Worm (Caenorhabditis elegans) whole organism, L1 larva: ENCODE results near the gene F56C9.6.

ENCODE experiments used
- aly-2 ChIP-seq: fragments of 150-350 bp; optimal IDR thresholded peaks from 2 replicates; lab custom pipeline; 2014; ENCODE audit warnings: missing biosample characterization, missing genetic modification characterization
- blmp-1 ChIP-seq: fragments of 150-350 bp; optimal IDR thresholded peaks from 2 replicates; lab custom pipeline; 2014; ENCODE audit warnings: missing biosample characterization, missing genetic modification characterization
- ceh-8 ChIP-seq: fragments of 200-800 bp; sonication (Bioruptor generic); optimal IDR thresholded peaks from 2 replicates; lab custom pipeline; 2018; ENCODE audit warnings: mild to moderate bottlenecking, missing genetic modification characterization, moderate library complexity, missing compliant biosample characterization
- elt-2 ChIP-seq: sonication (generic microtip); optimal IDR thresholded peaks from 2 replicates; lab custom pipeline; 2016; ENCODE audit warnings: missing genetic modification characterization, mild to moderate bottlenecking, inconsistent platforms, missing compliant biosample characterization, missing genetic modification reagents
- nhr-77 ChIP-seq: fragments of 150-350 bp; optimal IDR thresholded peaks from 2 replicates; lab custom pipeline; 2014; ENCODE audit warnings: missing biosample characterization, missing genetic modification characterization
- pag-3 ChIP-seq: sonication (generic microtip); optimal IDR thresholded peaks from 2 replicates; lab custom pipeline; 2017; ENCODE audit warnings: missing genetic modification characterization, mild to moderate bottlenecking, missing compliant biosample characterization, antibody characterized with exemption, borderline replicate concordance; ENCODE audit not compliant: insufficient read depth
- skn-1 ChIP-seq: fragments of 150-350 bp; optimal IDR thresholded peaks from 2 replicates; lab custom pipeline; 2014; ENCODE audit warnings: missing biosample characterization, missing genetic modification characterization
- snpc-4 ChIP-seq: fragments of 150-350 bp; optimal IDR thresholded peaks from 2 replicates; lab custom pipeline; 2014; ENCODE audit warnings: missing biosample characterization, missing genetic modification characterization
- sptf-1 ChIP-seq: fragments of 150-350 bp; optimal IDR thresholded peaks from 2 replicates; lab custom pipeline; 2014; ENCODE audit warnings: missing biosample characterization, missing genetic modification characterization
- tbx-2 ChIP-seq: sonication (generic microtip); optimal IDR thresholded peaks from 2 replicates; lab custom pipeline; 2016; ENCODE audit warnings: missing genetic modification characterization, missing compliant biosample characterization
- unc-130 ChIP-seq: fragments of 150-350 bp; optimal IDR thresholded peaks from 2 replicates; lab custom pipeline; 2017; ENCODE audit warnings: missing biosample characterization, missing genetic modification characterization, inconsistent platforms

DNA sequence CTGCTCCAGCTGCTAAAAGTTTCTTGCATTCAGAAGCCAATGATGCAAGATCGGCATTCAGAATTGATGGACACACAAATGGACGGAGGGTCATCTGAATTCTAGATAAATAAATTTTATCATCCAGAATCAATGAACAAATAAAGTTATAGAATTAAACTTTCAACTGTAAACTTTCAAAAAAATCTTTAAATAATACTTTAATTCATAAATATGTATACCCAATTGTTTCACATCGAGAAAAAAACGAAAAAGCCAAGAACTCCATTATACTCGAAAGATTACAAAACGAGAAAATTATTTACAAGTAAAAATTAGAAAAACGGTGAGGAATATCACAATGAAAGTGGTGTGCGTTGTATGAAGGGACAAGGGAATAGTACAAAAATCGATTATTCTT, 36.5 kb upstream of the F56C9.6 start, which contains the start of gene F08F8.7:
- TF ChIP-seq sptf-1 (tag; lab: Kevin White, UChicago) (no peak), unc-130 (tag; lab: Kevin White, UChicago) (no peak), blmp-1 (no peak), tbx-2 (no peak), aly-2 (no peak), nhr-77 (tag; lab: Kevin White, UChicago) (no peak), elt-2 (tag; lab: Kevin White, UChicago) (no peak), snpc-4 (tag; lab: Kevin White, UChicago) (no peak), pag-3 (tag; lab: Kevin White, UChicago) (no peak), skn-1 (tag; lab: Kevin White, UChicago) (no peak), ceh-8 (GFP tag; lab: Kevin White, UChicago) (no peak)
